Fruit fly (Drosophila melanogaster) whole organism, wandering third instar larva: ENCODE results near the gene CG18731.

ENCODE experiments used
- Abd-B ChIP-seq: fragments of >200 bp; optimal IDR thresholded peaks from 2 replicates; lab custom pipeline; 2017; ENCODE audit warnings: missing biosample characterization, missing genetic modification characterization
- CG32264 ChIP-seq: fragments of 200-800 bp; sonication (Bioruptor generic); optimal IDR thresholded peaks from 2 replicates; lab custom pipeline; 2016; ENCODE audit warnings: missing biosample characterization, missing genetic modification characterization
- CG9705 ChIP-seq: fragments of 200-800 bp; sonication (Bioruptor generic); optimal IDR thresholded peaks from 2 replicates; lab custom pipeline; 2018; ENCODE audit warnings: missing biosample characterization, mild to moderate bottlenecking, missing genetic modification characterization
- CrebA ChIP-seq: fragments of 200-800 bp; sonication (Bioruptor generic); optimal IDR thresholded peaks from 2 replicates; lab custom pipeline; 2016; ENCODE audit warnings: missing biosample characterization, mild to moderate bottlenecking, missing genetic modification characterization, borderline replicate concordance
- Dfd ChIP-seq: fragments of >200 bp; optimal IDR thresholded peaks from 2 replicates; lab custom pipeline; 2017; ENCODE audit warnings: missing biosample characterization, missing genetic modification characterization
- Dif ChIP-seq: fragments of 200-275, 200-300 bp; sonication (Bioruptor generic); optimal IDR thresholded peaks from 2 replicates; lab custom pipeline; 2018; ENCODE audit warnings: missing biosample characterization, missing genetic modification characterization; ENCODE audit not compliant: partially characterized antibody
- GATAd ChIP-seq: sonication (Bioruptor generic); optimal IDR thresholded peaks from 2 replicates; lab custom pipeline; 2016; ENCODE audit warnings: missing biosample characterization, missing genetic modification characterization
- HLH106 ChIP-seq: fragments of 200-800 bp; optimal IDR thresholded peaks from 3 replicates; lab custom pipeline; 2019; ENCODE audit warnings: missing biosample characterization, mild to moderate bottlenecking, missing genetic modification characterization, moderate library complexity
- Hnf4 ChIP-seq: fragments of 200-800 bp; sonication (Bioruptor generic); optimal IDR thresholded peaks from 2 replicates; lab custom pipeline; 2016; ENCODE audit warnings: missing biosample characterization, mild to moderate bottlenecking, missing genetic modification characterization
- Hr78 ChIP-seq: fragments of >200 bp; optimal IDR thresholded peaks from 2 replicates; lab custom pipeline; 2017; ENCODE audit warnings: missing biosample characterization, missing genetic modification characterization
- Hr83 ChIP-seq: fragments of 200-300 bp; sonication (Bioruptor generic); optimal IDR thresholded peaks from 2 replicates; lab custom pipeline; 2016; ENCODE audit warnings: missing biosample characterization, mild to moderate bottlenecking, missing genetic modification characterization, moderate library complexity; ENCODE audit not compliant: poor library complexity, severe bottlenecking
- Jra ChIP-seq: sonication (Bioruptor generic); optimal IDR thresholded peaks from 2 replicates; lab custom pipeline; 2016; ENCODE audit warnings: missing biosample characterization, missing genetic modification characterization
- Mio ChIP-seq: sonication (Bioruptor generic); optimal IDR thresholded peaks from 2 replicates; lab custom pipeline; 2016; ENCODE audit warnings: missing biosample characterization, missing genetic modification characterization
- Myc ChIP-seq: fragments of >200 bp; optimal IDR thresholded peaks from 2 replicates; lab custom pipeline; 2017
- N ChIP-seq: fragments of >200 bp; optimal IDR thresholded peaks from 2 replicates; lab custom pipeline; 2018; ENCODE audit warnings: missing biosample characterization, missing external identifiers, missing genetic modification characterization
- OdsH ChIP-seq: fragments of 200-800 bp; sonication (Bioruptor generic); optimal IDR thresholded peaks from 2 replicates; lab custom pipeline; 2016; ENCODE audit warnings: missing biosample characterization, mild to moderate bottlenecking, missing genetic modification characterization
- Rel ChIP-seq, 2 experiments: fragments of 200-800 bp; sonication (Bioruptor generic) in 1 of 2; optimal IDR thresholded peaks; 2 replicates in 1 of 2; 3 replicates in 1 of 2; lab custom pipeline; 2016 to 2019; ENCODE audit warnings: mild to moderate bottlenecking in 2 of 2, missing biosample characterization in 2 of 2, missing genetic modification characterization in 2 of 2, moderate library complexity in 1 of 2
- Sp1 ChIP-seq: fragments of 200-800 bp; sonication (Bioruptor generic); optimal IDR thresholded peaks from 3 replicates; lab custom pipeline; 2019; ENCODE audit warnings: missing biosample characterization, mild to moderate bottlenecking, missing genetic modification characterization, moderate library complexity
- Vsx2 ChIP-seq: fragments of 200-300, 225-300 bp; sonication (Bioruptor generic); optimal IDR thresholded peaks from 2 replicates; lab custom pipeline; 2018; ENCODE audit warnings: missing biosample characterization, missing genetic modification characterization; ENCODE audit not compliant: partially characterized antibody
- br ChIP-seq: fragments of 200-800 bp; sonication (Bioruptor generic); optimal IDR thresholded peaks from 2 replicates; lab custom pipeline; 2016; ENCODE audit warnings: missing biosample characterization, missing genetic modification characterization
- brk ChIP-seq: fragments of 200-800 bp; sonication (Bioruptor generic); optimal IDR thresholded peaks from 2 replicates; lab custom pipeline; 2016; ENCODE audit warnings: missing biosample characterization, mild to moderate bottlenecking, missing genetic modification characterization
- dl ChIP-seq, 2 experiments: fragments of 175-275, 200-275 bp in 1 of 2; fragments of 200-275 bp in 1 of 2; sonication (Bioruptor generic); optimal IDR thresholded peaks; lab custom pipeline; 2018; ENCODE audit warnings: mild to moderate bottlenecking in 2 of 2, missing biosample characterization in 2 of 2, missing genetic modification characterization in 2 of 2, moderate library complexity in 2 of 2; ENCODE audit not compliant: partially characterized antibody in 2 of 2, insufficient read depth in 1 of 2
- dmrt93B ChIP-seq: fragments of 200-800 bp; sonication (Bioruptor generic); optimal IDR thresholded peaks from 2 replicates; lab custom pipeline; 2018; ENCODE audit warnings: missing biosample characterization, mild to moderate bottlenecking, missing genetic modification characterization
- dsf ChIP-seq: sonication (Bioruptor generic); optimal IDR thresholded peaks from 2 replicates; lab custom pipeline; 2016; ENCODE audit warnings: missing biosample characterization, missing genetic modification characterization, borderline replicate concordance
- ey ChIP-seq: fragments of 200-800 bp; sonication (Bioruptor generic); optimal IDR thresholded peaks from 2 replicates; lab custom pipeline; 2016; ENCODE audit warnings: missing biosample characterization, missing genetic modification characterization
- foxo ChIP-seq, 2 experiments: fragments of 200-800 bp; sonication (Bioruptor generic); optimal IDR thresholded peaks; 2 replicates in 1 of 2; 3 replicates in 1 of 2; lab custom pipeline; 2016 to 2017; ENCODE audit warnings: missing biosample characterization in 2 of 2, missing genetic modification characterization in 2 of 2
- fru ChIP-seq: fragments of 200-800 bp; sonication (Bioruptor generic); optimal IDR thresholded peaks from 3 replicates; lab custom pipeline; 2016; ENCODE audit warnings: missing biosample characterization, mild to moderate bottlenecking, missing genetic modification characterization
- h ChIP-seq: fragments of 200-800 bp; sonication (Bioruptor generic); optimal IDR thresholded peaks from 3 replicates; lab custom pipeline; 2016; ENCODE audit warnings: missing biosample characterization, mild to moderate bottlenecking, missing genetic modification characterization
- jim ChIP-seq: fragments of 175-275, 200-325 bp; sonication (Bioruptor generic); optimal IDR thresholded peaks from 2 replicates; lab custom pipeline; 2016; ENCODE audit warnings: missing biosample characterization, mild to moderate bottlenecking, missing genetic modification characterization
- lola ChIP-seq: fragments of >200 bp; optimal IDR thresholded peaks from 2 replicates; lab custom pipeline; 2017; ENCODE audit warnings: missing biosample characterization, missing genetic modification characterization
- pan ChIP-seq: fragments of >200 bp; optimal IDR thresholded peaks from 2 replicates; lab custom pipeline; 2017
- psq ChIP-seq: fragments of 200-800 bp; sonication (Bioruptor generic); optimal IDR thresholded peaks from 3 replicates; lab custom pipeline; 2017; ENCODE audit warnings: missing biosample characterization, mild to moderate bottlenecking, missing genetic modification characterization, moderate library complexity
- rgr ChIP-seq: fragments of 200-800 bp; sonication (Bioruptor generic); optimal IDR thresholded peaks from 3 replicates; lab custom pipeline; 2016; ENCODE audit warnings: missing biosample characterization, mild to moderate bottlenecking, missing genetic modification characterization
- sage ChIP-seq: fragments of 200-800 bp; sonication (Bioruptor generic); optimal IDR thresholded peaks from 2 replicates; lab custom pipeline; 2016; ENCODE audit warnings: missing biosample characterization, mild to moderate bottlenecking, missing genetic modification characterization
- sv ChIP-seq: fragments of 200-800 bp; sonication (Bioruptor generic); optimal IDR thresholded peaks from 3 replicates; lab custom pipeline; 2016; ENCODE audit warnings: missing biosample characterization, missing genetic modification characterization
- tai ChIP-seq: sonication (Bioruptor generic); optimal IDR thresholded peaks from 2 replicates; lab custom pipeline; 2016; ENCODE audit warnings: missing biosample characterization, missing genetic modification characterization
- usp ChIP-seq: fragments of >200 bp; optimal IDR thresholded peaks from 2 replicates; lab custom pipeline; 2017; ENCODE audit warnings: missing biosample characterization, missing genetic modification characterization
- woc ChIP-seq: sonication (Bioruptor generic); optimal IDR thresholded peaks from 2 replicates; lab custom pipeline; 2016; ENCODE audit warnings: missing biosample characterization, mild to moderate bottlenecking, missing genetic modification characterization

The CG18731 gene

DNA sequence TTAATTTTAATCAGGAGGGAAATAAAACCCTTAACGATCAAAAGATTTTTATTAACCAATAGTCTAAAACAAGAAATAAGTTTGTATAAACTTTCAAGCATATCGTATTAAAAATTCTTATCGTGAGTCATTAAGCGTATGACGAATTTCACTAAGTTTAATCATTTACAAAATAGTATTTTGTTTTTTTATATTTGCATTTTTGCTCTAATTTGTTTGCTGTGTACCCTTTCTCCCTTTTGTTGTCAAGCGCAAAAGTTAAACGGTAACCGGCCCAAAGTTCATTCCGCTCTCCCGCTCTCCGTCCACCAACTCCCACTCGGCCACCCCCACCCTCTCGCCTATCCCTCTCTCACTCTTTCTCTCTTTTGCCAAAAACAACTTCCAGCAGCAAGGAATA lies 39.0 kb downstream of the CG18731 start:
- TF ChIP-seq Dif (GFP tag; lab: Kevin White, UChicago) = no peak
- TF ChIP-seq Sp1 = peak; percentile 52
- TF ChIP-seq sv = no peak
- peak; percentile 44 for TF ChIP-seq ey (GFP tag; lab: Kevin White, UChicago)
- TF ChIP-seq brk (GFP tag; lab: Kevin White, UChicago) = no peak
- TF ChIP-seq jim (GFP tag; lab: Kevin White, UChicago) = no peak
- no peak for TF ChIP-seq pan
- TF ChIP-seq foxo (GFP tag; optimal IDR thresholded peaks at IDR 0.05; lab: Kevin White, UChicago) = peak in 1 of 2 experiments; percentile 50
- no peak for TF ChIP-seq CrebA (GFP tag; lab: Kevin White, UChicago)
- no peak for TF ChIP-seq Dfd (GFP tag; lab: Kevin White, UChicago)
- no peak for TF ChIP-seq GATAd (GFP tag; lab: Kevin White, UChicago)
- TF ChIP-seq Abd-B (GFP tag; lab: Kevin White, UChicago) = no peak
- TF ChIP-seq sage (GFP tag; lab: Kevin White, UChicago) = no peak
- TF ChIP-seq br (GFP tag; lab: Kevin White, UChicago) = no peak
- peak; percentile 58 for TF ChIP-seq Hnf4
- no peak for TF ChIP-seq OdsH
- TF ChIP-seq Vsx2 (GFP tag; lab: Kevin White, UChicago) = no peak
- no peak for TF ChIP-seq dsf (GFP tag; lab: Kevin White, UChicago)
- TF ChIP-seq fru (GFP tag; lab: Kevin White, UChicago) = no peak
- peak; percentile 66 for TF ChIP-seq HLH106 (tag; lab: Kevin White, UChicago)
- peak; percentile 5 for TF ChIP-seq dmrt93B
- TF ChIP-seq Hr78 (GFP tag; lab: Kevin White, UChicago) = no peak
- peak; percentile 50 for TF ChIP-seq tai (GFP tag; lab: Kevin White, UChicago)
- no peak for TF ChIP-seq Mio (GFP tag; lab: Kevin White, UChicago)
- no peak for TF ChIP-seq woc (GFP tag; lab: Kevin White, UChicago)
- no peak for TF ChIP-seq Rel (GFP tag; optimal IDR thresholded peaks at IDR 0.05; lab: Kevin White, UChicago)
- TF ChIP-seq Rel (tag; optimal IDR thresholded peaks at IDR 0.05; lab: Kevin White, UChicago) = no peak
- TF ChIP-seq h (GFP tag; lab: Kevin White, UChicago) = peak; percentile 22
- TF ChIP-seq psq (GFP tag; lab: Kevin White, UChicago) = peak; percentile 21
- TF ChIP-seq rgr (GFP tag; lab: Kevin White, UChicago) = peak; percentile 36
- no peak for TF ChIP-seq Jra (GFP tag; lab: Kevin White, UChicago)
- TF ChIP-seq dl (GFP tag; optimal IDR thresholded peaks at IDR 0.05; lab: Kevin White, UChicago; ENCODE audit: insufficient read depth in 1 of 2, partially characterized antibody in 2 of 2) = no peak
- no peak for TF ChIP-seq CG32264 (GFP tag; lab: Kevin White, UChicago)
- TF ChIP-seq Hr83 (GFP tag; lab: Kevin White, UChicago) = no peak
- no peak for TF ChIP-seq N (GFP tag; lab: Kevin White, UChicago)
- no peak for TF ChIP-seq Myc (lab: Kevin White, UChicago)
- TF ChIP-seq usp (GFP tag; lab: Kevin White, UChicago) = no peak
- no peak for TF ChIP-seq lola (GFP tag; lab: Kevin White, UChicago)
- no peak for TF ChIP-seq CG9705 (GFP tag; lab: Kevin White, UChicago)
- TF ChIP-seq, all 38 proteins: peak for 10

DNA sequence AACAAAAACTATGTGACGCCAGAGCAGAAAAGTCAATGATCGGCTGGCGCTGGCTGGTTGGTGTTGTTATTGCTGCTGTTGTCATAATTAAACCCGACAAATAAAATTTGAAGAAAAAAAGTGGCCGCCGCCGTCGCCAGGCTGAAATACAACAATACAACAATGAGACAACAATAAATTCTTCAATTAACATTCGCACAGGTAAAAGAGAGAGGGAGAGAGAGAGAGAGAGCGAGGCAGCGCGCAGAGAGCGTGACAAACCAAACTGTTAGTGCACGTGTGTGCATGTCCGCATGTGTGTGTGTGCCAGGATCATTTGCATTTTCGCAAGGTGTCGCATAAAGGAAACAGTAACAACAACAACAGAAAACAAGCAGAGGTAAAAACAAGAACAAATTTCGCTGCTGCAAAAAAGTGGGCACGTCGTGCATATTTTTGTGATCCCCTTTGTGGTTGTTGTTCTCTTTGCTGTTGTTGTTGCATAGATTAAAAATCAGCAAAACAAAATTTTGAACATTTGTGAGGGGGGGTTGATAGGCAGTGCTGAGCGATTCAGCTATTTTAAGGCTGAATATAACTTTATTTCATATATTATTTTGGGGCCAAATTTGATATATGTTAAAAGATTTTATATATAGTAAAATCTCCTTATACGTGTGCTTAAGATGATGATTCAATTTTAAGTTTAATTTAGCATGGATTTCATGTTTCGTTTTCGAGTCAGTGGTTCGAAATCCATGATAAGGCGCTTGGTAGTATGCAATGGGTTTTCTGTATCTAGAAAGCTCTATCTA lies 39.6 kb downstream of the CG18731 start:
- TF ChIP-seq HLH106 (tag; lab: Kevin White, UChicago) (no peak), dsf (GFP tag; lab: Kevin White, UChicago) (no peak), h (GFP tag; lab: Kevin White, UChicago) (no peak), woc (GFP tag; lab: Kevin White, UChicago) (peak; percentile 3), Hr83 (GFP tag; lab: Kevin White, UChicago) (no peak), jim (GFP tag; lab: Kevin White, UChicago) (no peak), Hnf4 (no peak), tai (GFP tag; lab: Kevin White, UChicago) (no peak), Hr78 (GFP tag; lab: Kevin White, UChicago) (no peak), Dfd (GFP tag; lab: Kevin White, UChicago) (no peak), sage (GFP tag; lab: Kevin White, UChicago) (no peak), N (GFP tag; lab: Kevin White, UChicago) (no peak), Dif (GFP tag; lab: Kevin White, UChicago) (peak; percentile 45), rgr (GFP tag; lab: Kevin White, UChicago) (no peak), CG32264 (GFP tag; lab: Kevin White, UChicago) (no peak), Myc (lab: Kevin White, UChicago) (peak; percentile 36), Sp1 (no peak), br (GFP tag; lab: Kevin White, UChicago) (no peak), brk (GFP tag; lab: Kevin White, UChicago) (no peak), Rel (GFP tag; optimal IDR thresholded peaks at IDR 0.05; lab: Kevin White, UChicago) (no peak), Rel (tag; optimal IDR thresholded peaks at IDR 0.05; lab: Kevin White, UChicago) (peak; percentile 28), Vsx2 (GFP tag; lab: Kevin White, UChicago) (peak; percentile 8), ey (GFP tag; lab: Kevin White, UChicago) (no peak), usp (GFP tag; lab: Kevin White, UChicago) (no peak), foxo (GFP tag; optimal IDR thresholded peaks at IDR 0.05; lab: Kevin White, UChicago) (no peak), OdsH (no peak), Mio (GFP tag; lab: Kevin White, UChicago) (no peak), lola (GFP tag; lab: Kevin White, UChicago) (no peak), CrebA (GFP tag; lab: Kevin White, UChicago) (no peak), dl (GFP tag; optimal IDR thresholded peaks at IDR 0.05; lab: Kevin White, UChicago; ENCODE audit: insufficient read depth in 1 of 2, partially characterized antibody in 2 of 2) (peak in 1 of 2 experiments; percentile 19), sv (no peak), GATAd (GFP tag; lab: Kevin White, UChicago) (no peak), CG9705 (GFP tag; lab: Kevin White, UChicago) (no peak), fru (GFP tag; lab: Kevin White, UChicago) (no peak), dmrt93B (no peak)
